Fruit fly (Drosophila melanogaster) whole organism, embryonic: ENCODE measurements around the gene CAH7.

Experiments
- Adf1 ChIP-seq: fragments of 200-800 bp; sonication (Bioruptor generic); IDR thresholded peaks from 2 replicates; pipeline ENCODE4 v1.3.6; 2022; ENCODE audit warnings: missing biosample characterization, missing genetic modification characterization
- Atf6 ChIP-seq: fragments of 200-800 bp; sonication (Bioruptor generic); IDR thresholded peaks from 2 replicates; pipeline ENCODE4 v1.3.6; 2022; ENCODE audit warnings: missing biosample characterization, missing genetic modification characterization
- C15 ChIP-seq: fragments of 200-800 bp; sonication (Bioruptor generic); IDR thresholded peaks from 3 replicates; pipeline ENCODE4 v1.3.6; 2022; ENCODE audit warnings: missing biosample characterization, missing genetic modification characterization
- CG10565 ChIP-seq: fragments of 200-800 bp; sonication (Bioruptor generic); optimal IDR thresholded peaks from 3 replicates; lab custom pipeline; 2016; ENCODE audit warnings: missing biosample characterization, mild to moderate bottlenecking, missing genetic modification characterization
- CG10979 ChIP-seq: fragments of 200-800 bp; sonication (Bioruptor generic); optimal IDR thresholded peaks from 2 replicates; lab custom pipeline; 2018; ENCODE audit warnings: missing biosample characterization, mild to moderate bottlenecking, missing genetic modification characterization, moderate library complexity
- CG12155 ChIP-seq: fragments of 200-800 bp; sonication (Bioruptor generic); optimal IDR thresholded peaks from 3 replicates; lab custom pipeline; 2016; ENCODE audit warnings: missing biosample characterization, missing genetic modification characterization
- CG13287 ChIP-seq: fragments of 200-800 bp; sonication (Bioruptor generic); IDR thresholded peaks from 2 replicates; pipeline ENCODE4 v1.3.6; 2022; ENCODE audit warnings: missing biosample characterization, missing genetic modification characterization; ENCODE audit not compliant: partially characterized antibody
- CG14014 ChIP-seq: fragments of 200-800 bp; sonication (Bioruptor generic); IDR thresholded peaks from 2 replicates; pipeline ENCODE4 v1.3.6; 2022; ENCODE audit warnings: missing biosample characterization, missing genetic modification characterization
- CG15601 ChIP-seq: fragments of 200-800 bp; sonication (Bioruptor generic); optimal IDR thresholded peaks from 3 replicates; lab custom pipeline; 2019; ENCODE audit warnings: missing biosample characterization, mild to moderate bottlenecking, missing genetic modification characterization, moderate library complexity
- CG17359 ChIP-seq: fragments of 200-800 bp; sonication (Bioruptor generic); optimal IDR thresholded peaks from 3 replicates; lab custom pipeline; 2018; ENCODE audit warnings: missing biosample characterization, mild to moderate bottlenecking, missing genetic modification characterization, moderate library complexity
- CG17361 ChIP-seq: fragments of 200-800 bp; sonication (Bioruptor generic); IDR thresholded peaks from 3 replicates; pipeline ENCODE4 v1.3.6; 2022; ENCODE audit warnings: missing biosample characterization, missing genetic modification characterization
- CG18476 ChIP-seq: fragments of 200-800 bp; sonication (Bioruptor generic); optimal IDR thresholded peaks from 2 replicates; lab custom pipeline; 2016; ENCODE audit warnings: missing biosample characterization, mild to moderate bottlenecking, missing genetic modification characterization
- CG2199 ChIP-seq: fragments of 200-800 bp; sonication (Bioruptor generic); IDR thresholded peaks from 3 replicates; pipeline ENCODE4 v1.3.6; 2022; ENCODE audit warnings: missing biosample characterization, missing genetic modification characterization
- CG4617 ChIP-seq: fragments of 200-800 bp; sonication (Bioruptor generic); optimal IDR thresholded peaks from 3 replicates; lab custom pipeline; 2016; ENCODE audit warnings: missing biosample characterization, missing genetic modification characterization, borderline replicate concordance
- CG7556 ChIP-seq: fragments of 200-800 bp; sonication (Bioruptor generic); optimal IDR thresholded peaks from 2 replicates; lab custom pipeline; 2017; ENCODE audit warnings: missing biosample characterization, mild to moderate bottlenecking, missing genetic modification characterization
- CG7963 ChIP-seq: fragments of 200-800 bp; sonication (Bioruptor generic); IDR thresholded peaks from 3 replicates; pipeline ENCODE4 v1.3.6; 2022; ENCODE audit warnings: missing biosample characterization, missing genetic modification characterization; ENCODE audit not compliant: partially characterized antibody
- CG9609 ChIP-seq: fragments of 200-800 bp; sonication (Bioruptor generic); optimal IDR thresholded peaks from 3 replicates; lab custom pipeline; 2016; ENCODE audit warnings: missing biosample characterization, missing genetic modification characterization
- CG9817 ChIP-seq: fragments of 200-800 bp; sonication (Bioruptor generic); optimal IDR thresholded peaks from 2 replicates; lab custom pipeline; 2018; ENCODE audit warnings: missing biosample characterization, mild to moderate bottlenecking, missing genetic modification characterization, moderate library complexity
- CG9876 ChIP-seq: fragments of 200-800 bp; sonication (Bioruptor generic); optimal IDR thresholded peaks from 2 replicates; lab custom pipeline; 2016; ENCODE audit warnings: missing biosample characterization, missing genetic modification characterization
- Dad ChIP-seq: fragments of 200-800 bp; sonication (Bioruptor generic); optimal IDR thresholded peaks from 3 replicates; lab custom pipeline; 2016; ENCODE audit warnings: missing biosample characterization, missing genetic modification characterization
- Hey ChIP-seq: fragments of 200-800 bp; sonication (Bioruptor generic); optimal IDR thresholded peaks from 3 replicates; lab custom pipeline; 2018; ENCODE audit warnings: missing biosample characterization, mild to moderate bottlenecking, missing genetic modification characterization
- Hr3 ChIP-seq: fragments of 200-800 bp; sonication (Bioruptor generic); optimal IDR thresholded peaks from 3 replicates; lab custom pipeline; 2016; ENCODE audit warnings: missing biosample characterization, missing genetic modification characterization
- Optix ChIP-seq: fragments of 200-800 bp; sonication (Bioruptor generic); IDR thresholded peaks from 3 replicates; pipeline ENCODE4 v1.3.6; 2022; ENCODE audit warnings: missing biosample characterization, missing genetic modification characterization
- Stat92E ChIP-seq, 3 experiments: fragments of >200 bp in 2 of 3; fragments of 200-800 bp in 1 of 3; sonication (Bioruptor generic) in 1 of 3; optimal IDR thresholded peaks; 2 replicates each; lab custom pipeline; 2017 to 2019; ENCODE audit warnings: missing biosample characterization in 3 of 3, missing genetic modification characterization in 3 of 3, mild to moderate bottlenecking in 1 of 3, moderate library complexity in 1 of 3
- Trl ChIP-seq, 3 experiments: fragments of >200 bp in 2 of 3; fragments of 200-800 bp in 1 of 3; sonication (Bioruptor generic) in 1 of 3; optimal IDR thresholded peaks; 2 replicates in 1 of 3; 3 replicates in 2 of 3; lab custom pipeline; 2016 to 2017; ENCODE audit warnings: missing biosample characterization in 1 of 3, missing genetic modification characterization in 1 of 3
- bbx ChIP-seq: fragments of 200-800 bp; sonication (Bioruptor generic); IDR thresholded peaks from 2 replicates; pipeline ENCODE4 v1.3.6; 2022; ENCODE audit warnings: missing biosample characterization, missing genetic modification characterization; ENCODE audit not compliant: partially characterized antibody
- br ChIP-seq: fragments of >200 bp; optimal IDR thresholded peaks from 2 replicates; lab custom pipeline; 2017
- cas ChIP-seq: fragments of 200-800 bp; sonication (Bioruptor generic); IDR thresholded peaks from 2 replicates; pipeline ENCODE4 v1.3.6; 2022; ENCODE audit warnings: missing biosample characterization, missing genetic modification characterization
- caup ChIP-seq: fragments of 200-800 bp; sonication (Bioruptor generic); optimal IDR thresholded peaks from 3 replicates; lab custom pipeline; 2017; ENCODE audit warnings: missing biosample characterization, mild to moderate bottlenecking, missing genetic modification characterization, moderate library complexity; ENCODE audit not compliant: severe bottlenecking
- chif ChIP-seq, 2 experiments: fragments of 200-800 bp; sonication (Bioruptor generic); optimal IDR thresholded peaks; 3 replicates each; lab custom pipeline; 2016; ENCODE audit warnings: missing biosample characterization in 2 of 2, missing genetic modification characterization in 2 of 2
- chinmo ChIP-seq: fragments of 200-800 bp; sonication (Bioruptor generic); IDR thresholded peaks from 4 replicates; pipeline ENCODE4 v1.3.6; 2022; ENCODE audit warnings: missing biosample characterization, missing genetic modification characterization; ENCODE audit not compliant: partially characterized antibody
- corto ChIP-seq: fragments of 200-800 bp; sonication (Bioruptor generic); optimal IDR thresholded peaks from 2 replicates; lab custom pipeline; 2016; ENCODE audit warnings: missing biosample characterization, mild to moderate bottlenecking, missing genetic modification characterization, moderate library complexity
- crol ChIP-seq: fragments of 200-800 bp; sonication (Bioruptor generic); IDR thresholded peaks from 2 replicates; pipeline ENCODE4 v1.3.6; 2022; ENCODE audit warnings: missing biosample characterization, missing genetic modification characterization
- ftz-f1 ChIP-seq: fragments of 200-800 bp; sonication (Bioruptor generic); optimal IDR thresholded peaks from 2 replicates; lab custom pipeline; 2016; ENCODE audit warnings: missing biosample characterization, missing genetic modification characterization
- gsb-n ChIP-seq: fragments of 200-800 bp; sonication (Bioruptor generic); optimal IDR thresholded peaks from 3 replicates; lab custom pipeline; 2018; ENCODE audit warnings: missing biosample characterization, mild to moderate bottlenecking, missing genetic modification characterization
- hkb ChIP-seq, 2 experiments: fragments of 200-800 bp in 1 of 2; fragments of >200 bp in 1 of 2; sonication (Bioruptor generic) in 1 of 2; IDR thresholded peaks in 1 of 2; optimal IDR thresholded peaks in 1 of 2; 2 replicates each; pipeline versions ENCODE4 v1.3.6 to Lab custom; 2017 to 2022; ENCODE audit warnings: missing biosample characterization in 1 of 2, missing genetic modification characterization in 1 of 2
- lab ChIP-seq: fragments of 200-800 bp; sonication (Bioruptor generic); optimal IDR thresholded peaks from 3 replicates; lab custom pipeline; 2017; ENCODE audit warnings: missing biosample characterization, missing genetic modification characterization, mild to moderate bottlenecking, moderate library complexity, missing genetic modification reagents
- luna ChIP-seq: fragments of 200-800 bp; sonication (Bioruptor generic); optimal IDR thresholded peaks from 2 replicates; lab custom pipeline; 2016; ENCODE audit warnings: missing biosample characterization, missing genetic modification characterization
- nom ChIP-seq: fragments of 200-800 bp; sonication (Bioruptor generic); optimal IDR thresholded peaks from 2 replicates; lab custom pipeline; 2017; ENCODE audit warnings: missing biosample characterization, missing genetic modification characterization, mild to moderate bottlenecking, moderate library complexity, missing genetic modification reagents
- peb ChIP-seq: fragments of 200-800 bp; sonication (Bioruptor generic); IDR thresholded peaks from 2 replicates; pipeline ENCODE4 v1.3.6; 2022; ENCODE audit warnings: missing biosample characterization, missing genetic modification characterization
- pnt ChIP-seq: fragments of 200-800 bp; sonication (Bioruptor generic); optimal IDR thresholded peaks from 3 replicates; lab custom pipeline; 2016; ENCODE audit warnings: missing biosample characterization, missing genetic modification characterization
- schlank ChIP-seq: fragments of 200-800 bp; sonication (Bioruptor generic); optimal IDR thresholded peaks from 2 replicates; lab custom pipeline; 2018; ENCODE audit warnings: missing biosample characterization, mild to moderate bottlenecking, missing genetic modification characterization
- scrt ChIP-seq: fragments of 200-800 bp; sonication (Bioruptor generic); optimal IDR thresholded peaks from 2 replicates; lab custom pipeline; 2018; ENCODE audit warnings: missing biosample characterization, mild to moderate bottlenecking, missing genetic modification characterization, moderate library complexity
- tin ChIP-seq: fragments of 200-800 bp; sonication (Bioruptor generic); optimal IDR thresholded peaks from 3 replicates; lab custom pipeline; 2016; ENCODE audit warnings: missing biosample characterization, missing genetic modification characterization
- tio ChIP-seq: fragments of 200-800 bp; sonication (Bioruptor generic); optimal IDR thresholded peaks from 2 replicates; lab custom pipeline; 2017; ENCODE audit warnings: missing biosample characterization, missing genetic modification characterization, inconsistent platforms

Gene CAH7

DNA sequence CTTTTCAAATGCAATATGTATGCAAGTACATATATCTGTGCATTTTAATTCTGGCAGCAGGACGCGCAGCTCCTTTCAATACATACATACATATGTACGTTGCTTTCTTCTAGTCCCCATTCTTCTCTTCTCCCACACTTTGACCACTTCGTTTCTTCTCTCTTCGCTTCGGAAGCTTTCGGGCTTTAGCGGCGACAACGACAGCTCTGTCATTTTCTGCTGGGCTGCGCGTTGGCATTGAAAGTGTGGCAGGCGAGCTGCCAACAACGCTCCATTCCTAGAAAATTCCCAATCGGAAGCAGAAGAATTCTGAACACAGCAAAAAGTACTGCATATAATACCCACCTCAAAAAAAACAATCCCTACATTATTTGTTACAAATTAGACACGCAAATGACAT lies 29.0 kb upstream of the CAH7 start (continued):
- TF ChIP-seq scrt (no peak), gsb-n (tag; lab: Kevin White, UChicago) (no peak)

- TF ChIP-seq crol = 0 out of 2 replicates have a peak, but pooled peaks have one; percentile 28
- TF ChIP-seq nom = peak; percentile 29
- no peak for TF ChIP-seq pnt (GFP tag; lab: Kevin White, UChicago)
- 0 out of 3 replicates have a peak, but pooled peaks have one; percentile 34 for TF ChIP-seq Optix (GFP tag; lab: Robert Waterston, UW)
- no peak for TF ChIP-seq scrt
- TF ChIP-seq Adf1 (GFP tag; lab: Robert Waterston, UW) = peak; percentile 89
- TF ChIP-seq CG15601 (tag; lab: Kevin White, UChicago) = peak; percentile 72
- peak; percentile 68 for TF ChIP-seq ftz-f1 (GFP tag; lab: Kevin White, UChicago)
- TF ChIP-seq CG10979 (tag; lab: Kevin White, UChicago) = no peak
- TF ChIP-seq Trl (optimal IDR thresholded peaks at IDR 0.05; lab: Kevin White, UChicago) = peak; percentile 46 to 68
- TF ChIP-seq Trl (GFP tag; optimal IDR thresholded peaks at IDR 0.05; lab: Kevin White, UChicago) = no peak
- 0 out of 4 replicates have a peak, but pooled peaks have one; percentile 51 for TF ChIP-seq chinmo (GFP tag; lab: Robert Waterston, UW)
Measured at dm6 chr3R:10084179-10084647, 27.8 kb upstream of the CAH7 start.

DNA sequence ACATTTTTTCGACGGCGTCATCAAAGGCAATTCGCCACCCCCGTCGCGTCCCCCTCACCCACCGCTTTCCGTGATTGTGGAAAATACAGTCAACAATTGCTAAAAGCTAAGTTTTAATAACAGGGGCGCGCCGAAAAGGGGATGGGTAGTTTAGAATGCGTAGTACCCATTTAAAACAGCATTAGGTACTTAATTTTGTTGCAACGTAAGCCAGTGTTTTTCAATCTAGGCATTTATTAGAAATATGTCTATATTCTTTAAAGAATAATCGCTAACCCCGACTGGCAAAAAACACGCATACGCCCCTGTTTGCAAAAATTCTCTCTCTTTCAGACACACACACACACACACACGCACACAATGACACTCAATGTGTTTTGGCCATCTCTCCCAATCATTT lies 27.1 kb upstream of the CAH7 start:
- TF ChIP-seq CG7963 (GFP tag; lab: Robert Waterston, UW) = no peak
- no peak for TF ChIP-seq Hey (tag; lab: Kevin White, UChicago)
- TF ChIP-seq luna (GFP tag; lab: Kevin White, UChicago) = peak; percentile 35
- TF ChIP-seq schlank (tag; lab: Kevin White, UChicago) = peak; percentile 68
- no peak for TF ChIP-seq tio (GFP tag; lab: Kevin White, UChicago)
- no peak for TF ChIP-seq peb (GFP tag; lab: Robert Waterston, UW)
- TF ChIP-seq Stat92E (GFP tag; optimal IDR thresholded peaks at IDR 0.05; lab: Kevin White, UChicago) = no peak
- TF ChIP-seq Dad (GFP tag; lab: Kevin White, UChicago) = no peak
- TF ChIP-seq CG4617 (GFP tag; lab: Kevin White, UChicago) = no peak
- TF ChIP-seq chif (GFP tag; optimal IDR thresholded peaks at IDR 0.05; lab: Kevin White, UChicago) = no peak
- peak; percentile 67 for TF ChIP-seq CG14014 (GFP tag; lab: Robert Waterston, UW)
- peak; percentile 59 for TF ChIP-seq corto (GFP tag; lab: Kevin White, UChicago)
- TF ChIP-seq Atf6 (GFP tag; lab: Robert Waterston, UW) = peak; percentile 70
- TF ChIP-seq tin (GFP tag; lab: Kevin White, UChicago) = peak; percentile 2
- peak; percentile 53 for TF ChIP-seq CG9817 (tag; lab: Kevin White, UChicago)
- peak; percentile 52 for TF ChIP-seq CG12155 (GFP tag; lab: Kevin White, UChicago)
- no peak for TF ChIP-seq nom
- TF ChIP-seq CG9609 = no peak
- no peak for TF ChIP-seq hkb (optimal IDR thresholded peaks at IDR 0.05; lab: Kevin White, UChicago)
- TF ChIP-seq hkb (GFP tag; IDR thresholded peaks at IDR 0.05; lab: Robert Waterston, UW) = no peak
- TF ChIP-seq C15 = 0 out of 3 replicates have a peak, but pooled peaks have one; percentile 61
- peak; percentile 32 for TF ChIP-seq CG17359
- TF ChIP-seq Hr3 (GFP tag; lab: Kevin White, UChicago) = no peak
- 0 out of 3 replicates have a peak, but pooled peaks have one; percentile 11 for TF ChIP-seq CG17361 (GFP tag; lab: Robert Waterston, UW)
- TF ChIP-seq CG10979 (tag; lab: Kevin White, UChicago) = no peak
- TF ChIP-seq caup (GFP tag; lab: Kevin White, UChicago) = peak; percentile 70
- peak; percentile 82 for TF ChIP-seq lab (GFP tag; lab: Kevin White, UChicago)
- TF ChIP-seq CG18476 (GFP tag; lab: Kevin White, UChicago) = no peak
- TF ChIP-seq crol = no peak
- TF ChIP-seq CG10565 = no peak
- TF ChIP-seq br (lab: Kevin White, UChicago) = no peak
- peak; percentile 13 for TF ChIP-seq CG7556 (GFP tag; lab: Kevin White, UChicago)
- TF ChIP-seq cas (GFP tag; lab: Robert Waterston, UW) = no peak
- TF ChIP-seq CG2199 (GFP tag; lab: Robert Waterston, UW) = no peak
- no peak for TF ChIP-seq bbx (GFP tag; lab: Robert Waterston, UW)
- peak; percentile 28 for TF ChIP-seq CG9876
- no peak for TF ChIP-seq CG13287 (GFP tag; lab: Robert Waterston, UW)
